Fruit fly (Drosophila melanogaster): ENCODE measurements around the gene msb1l.

Gene msb1l

DNA sequence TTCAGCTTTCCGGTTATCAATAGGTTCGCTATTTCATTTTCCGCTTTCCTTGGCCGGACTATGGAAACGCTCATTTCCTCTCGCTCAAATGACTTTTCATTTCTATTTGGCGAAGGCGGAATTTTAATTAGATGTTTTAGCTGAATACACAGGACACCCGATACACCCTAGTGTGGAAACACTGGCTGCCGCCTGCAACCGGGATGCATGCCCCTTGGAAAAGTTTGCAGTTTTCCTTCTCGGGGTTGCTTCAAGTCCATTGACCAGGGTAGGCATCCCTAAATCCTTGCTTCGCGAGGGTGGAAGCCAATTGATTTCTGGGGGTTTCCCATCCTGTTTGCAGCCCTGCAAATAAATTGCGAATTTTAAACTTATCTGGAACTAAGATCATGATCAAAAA, 11.4 kb downstream of the msb1l start:
- TF ChIP-seq noc (tag; optimal IDR thresholded peaks at IDR 0.05) = no peak

DNA sequence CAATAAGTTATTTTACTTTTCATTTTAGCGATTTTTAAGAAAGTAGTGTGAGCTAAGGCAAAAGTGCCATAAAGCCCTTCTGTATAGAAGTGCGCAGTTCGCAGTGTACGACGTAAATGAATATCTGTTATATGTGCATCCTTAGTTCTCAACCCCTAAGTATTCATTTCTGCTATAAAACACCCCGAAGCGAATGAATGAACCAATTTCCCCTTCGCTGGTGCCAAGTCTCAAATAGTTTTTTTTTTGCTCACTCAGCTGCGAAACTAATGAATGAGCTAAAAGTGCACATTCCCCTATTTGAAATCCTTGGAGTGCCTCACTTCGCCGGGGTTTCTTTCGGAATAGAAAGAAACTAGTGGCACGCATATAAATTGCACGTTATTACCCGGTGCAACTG, 13.1 kb downstream of the msb1l start:
- no peak for TF ChIP-seq noc (tag; optimal IDR thresholded peaks at IDR 0.05)

- no peak for TF ChIP-seq noc (tag; optimal IDR thresholded peaks at IDR 0.05)
Observed at dm6 chr2L:19594102-19594501, 16.6 kb downstream of the msb1l start.

DNA sequence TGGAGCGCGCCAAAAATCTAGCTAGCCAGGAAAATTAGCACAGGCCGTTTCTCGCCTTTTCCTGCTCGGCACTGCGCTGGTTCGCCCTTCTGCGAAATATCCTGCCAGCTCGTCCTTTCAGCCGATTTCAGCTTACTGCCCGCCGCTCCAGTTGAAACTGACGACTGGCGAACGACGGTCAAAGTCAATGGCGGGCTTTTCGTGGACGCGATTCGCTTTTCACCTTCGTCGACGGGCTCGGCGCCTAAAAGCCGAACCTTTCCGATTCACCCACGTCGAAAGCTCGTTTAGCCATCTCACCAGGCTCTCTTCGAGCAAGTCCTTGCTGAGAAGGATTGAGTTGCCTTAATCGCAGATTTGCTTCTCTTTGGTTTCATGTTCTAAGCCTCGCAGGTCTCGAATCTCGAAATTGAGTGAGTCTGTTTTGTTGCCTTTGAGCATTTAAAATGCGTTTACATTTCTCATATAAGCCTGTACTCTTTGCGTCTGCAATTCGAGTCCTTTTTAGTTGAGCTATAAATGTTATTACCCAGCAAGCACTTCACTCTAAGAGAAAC, 27.9 kb downstream of the msb1l start:
- TF ChIP-seq noc (tag; optimal IDR thresholded peaks at IDR 0.05) = no peak

DNA sequence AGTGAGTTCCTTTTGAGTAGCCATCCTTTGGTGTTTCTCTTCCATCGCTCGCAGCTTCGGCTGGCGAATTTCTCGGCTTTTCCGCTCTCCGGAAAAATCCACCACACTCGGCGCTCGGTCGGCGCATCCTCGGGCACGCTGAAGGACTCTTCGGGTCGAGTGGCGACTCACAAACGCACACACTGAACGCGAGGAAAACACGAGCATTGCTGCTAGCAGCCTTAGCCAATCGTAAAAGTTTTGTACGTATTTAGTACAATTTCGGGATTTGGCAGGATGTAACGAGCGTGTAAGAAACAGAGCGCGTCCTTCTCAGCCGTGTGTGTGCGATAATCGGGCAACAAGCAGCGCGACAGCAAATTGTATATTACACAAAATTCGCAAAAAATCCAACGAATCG, 28.8 kb downstream of the msb1l start, which contains the start of gene CG46244:
TSS of gene CG46244 (plus strand) at position 252 of the 400 bp plus-strand sequence.
- no peak for TF ChIP-seq noc (tag; optimal IDR thresholded peaks at IDR 0.05)

dm6 chr2L:19628002-19628401, 50.5 kb downstream of the msb1l start:
- no peak for TF ChIP-seq noc (tag; optimal IDR thresholded peaks at IDR 0.05)
